Fruit fly (Drosophila melanogaster) whole organism, embryonic: ENCODE measurements around the gene CG7309.

ENCODE experiments used
- BEAF-32 ChIP-seq: fragments of 200-800 bp; sonication (Bioruptor generic); optimal IDR thresholded peaks from 3 replicates; lab custom pipeline; 2017; ENCODE audit warnings: missing biosample characterization, missing genetic modification characterization, mild to moderate bottlenecking, moderate library complexity, missing genetic modification reagents
- CG15073 ChIP-seq: fragments of 200-800 bp; sonication (Bioruptor generic); optimal IDR thresholded peaks from 2 replicates; lab custom pipeline; 2016; ENCODE audit warnings: missing biosample characterization, missing genetic modification characterization
- CG17568 ChIP-seq: fragments of 200-800 bp; sonication (Bioruptor generic); optimal IDR thresholded peaks from 2 replicates; lab custom pipeline; 2018; ENCODE audit warnings: missing biosample characterization, mild to moderate bottlenecking, missing genetic modification characterization, moderate library complexity
- CG18011 ChIP-seq: fragments of 200-800 bp; sonication (Bioruptor generic); optimal IDR thresholded peaks from 2 replicates; lab custom pipeline; 2017; ENCODE audit warnings: missing biosample characterization, missing genetic modification characterization, mild to moderate bottlenecking, moderate library complexity, missing genotype
- CG7987 ChIP-seq: fragments of 200-800 bp; sonication (Bioruptor generic); optimal IDR thresholded peaks from 2 replicates; lab custom pipeline; 2018; ENCODE audit warnings: missing biosample characterization, mild to moderate bottlenecking, missing genetic modification characterization, moderate library complexity
- CG9817 ChIP-seq: fragments of 200-800 bp; sonication (Bioruptor generic); optimal IDR thresholded peaks from 2 replicates; lab custom pipeline; 2018; ENCODE audit warnings: missing biosample characterization, mild to moderate bottlenecking, missing genetic modification characterization, moderate library complexity
- Med ChIP-seq: fragments of 200-800 bp; sonication (Bioruptor generic); peaks from one replicate; lab custom pipeline; 2016; ENCODE audit warnings: missing biosample characterization, missing genetic modification characterization, mild to moderate bottlenecking, inconsistent platforms, moderate library complexity
- Sox102F ChIP-seq: fragments of 200-800 bp; sonication (Bioruptor generic); optimal IDR thresholded peaks from 2 replicates; lab custom pipeline; 2018; ENCODE audit warnings: missing biosample characterization, mild to moderate bottlenecking, missing genetic modification characterization, moderate library complexity
- Vsx1 ChIP-seq: fragments of 200-800 bp; sonication (Bioruptor generic); optimal IDR thresholded peaks from 2 replicates; lab custom pipeline; 2017; ENCODE audit warnings: missing biosample characterization, mild to moderate bottlenecking, missing genetic modification characterization, missing genetic modification reagents
- crc ChIP-seq: fragments of 200-800 bp; sonication (Bioruptor generic); optimal IDR thresholded peaks from 2 replicates; lab custom pipeline; 2016; ENCODE audit warnings: missing biosample characterization, missing genetic modification characterization
- hth ChIP-seq: fragments of >200 bp; optimal IDR thresholded peaks from 2 replicates; lab custom pipeline; 2017; ENCODE audit warnings: inconsistent platforms
- seq ChIP-seq: fragments of 200-800 bp; sonication (Bioruptor generic); IDR thresholded peaks from 2 replicates; pipeline ENCODE4 v1.3.6; 2022; ENCODE audit warnings: missing biosample characterization, missing genetic modification characterization
- slp2 ChIP-seq: fragments of 200-800 bp; sonication (Bioruptor generic); optimal IDR thresholded peaks from 2 replicates; lab custom pipeline; 2016; ENCODE audit warnings: missing biosample characterization, missing genetic modification characterization

- no peak for TF ChIP-seq Vsx1
- no peak for TF ChIP-seq Med (GFP tag; lab: Kevin White, UChicago)
- TF ChIP-seq BEAF-32, result no peak
- no peak for TF ChIP-seq CG9817 (tag; lab: Kevin White, UChicago)
- TF ChIP-seq seq (GFP tag; lab: Robert Waterston, UW), result no peak
- no peak for TF ChIP-seq slp2 (GFP tag; lab: Kevin White, UChicago)
- TF ChIP-seq CG17568 (GFP tag; lab: Kevin White, UChicago), result no peak
- TF ChIP-seq CG7987 (GFP tag; lab: Kevin White, UChicago), result no peak
- TF ChIP-seq hth, result no peak
- no peak for TF ChIP-seq Sox102F
- TF ChIP-seq CG15073 (GFP tag; lab: Kevin White, UChicago), result no peak
- no peak for TF ChIP-seq CG18011 (GFP tag; lab: Kevin White, UChicago)
- TF ChIP-seq crc (GFP tag; lab: Kevin White, UChicago), result no peak
Measured at dm6 chr2L:10888827-10889226, 19.9 kb downstream of the CG7309 start, which contains the start of gene CG14071.
